Worm (Caenorhabditis elegans) whole organism, L3 larva: Measurements from ENCODE around the gene F38B7.10.
A peak's percentile ranks its signal among the peaks of the same experiment; 100 is the strongest.

ENCODE experiments used
- R02D3.7 ChIP-seq: fragments of 150-350 bp; optimal IDR thresholded peaks from 2 replicates; lab custom pipeline; 2014; ENCODE audit warnings: missing biosample characterization, missing genetic modification characterization
- ZK546.5 ChIP-seq: sonication (generic microtip); optimal IDR thresholded peaks from 2 replicates; lab custom pipeline; 2017; ENCODE audit warnings: missing biosample characterization, missing genetic modification characterization
- aly-2 ChIP-seq: fragments of 150-350 bp; optimal IDR thresholded peaks from 2 replicates; lab custom pipeline; 2014; ENCODE audit warnings: missing biosample characterization, missing genetic modification characterization
- ama-1 ChIP-seq: fragments of 150-350 bp; optimal IDR thresholded peaks from 2 replicates; lab custom pipeline; 2018
- ceh-28 ChIP-seq: fragments of 150-350 bp; optimal IDR thresholded peaks from 2 replicates; lab custom pipeline; 2014; ENCODE audit warnings: missing biosample characterization, missing genetic modification reagents, missing genetic modification characterization
- ceh-82 ChIP-seq: fragments of 150-350 bp; optimal IDR thresholded peaks from 2 replicates; lab custom pipeline; 2014; ENCODE audit warnings: missing biosample characterization, missing genetic modification characterization
- daf-12 ChIP-seq: fragments of 150-350 bp; optimal IDR thresholded peaks from 2 replicates; lab custom pipeline; 2014; ENCODE audit warnings: missing biosample characterization, missing genetic modification reagents, missing genetic modification characterization
- egl-27 ChIP-seq: sonication (generic microtip); optimal IDR thresholded peaks from 4 replicates; lab custom pipeline; 2017; ENCODE audit warnings: missing biosample characterization, missing genetic modification reagents, missing genetic modification characterization
- egl-5 ChIP-seq: fragments of 150-350 bp; optimal IDR thresholded peaks from 2 replicates; lab custom pipeline; 2017; ENCODE audit warnings: missing biosample characterization, missing genetic modification reagents, missing genetic modification characterization, inconsistent platforms
- elt-1 ChIP-seq: fragments of 150-350 bp; optimal IDR thresholded peaks from 2 replicates; lab custom pipeline; 2014; ENCODE audit warnings: missing biosample characterization, missing genetic modification characterization
- elt-2 ChIP-seq: sonication (generic microtip); optimal IDR thresholded peaks from 2 replicates; lab custom pipeline; 2016; ENCODE audit warnings: missing genetic modification reagents, mild to moderate bottlenecking, missing genetic modification characterization, missing compliant biosample characterization
- elt-3 ChIP-seq, 3 experiments: fragments of 150-350 bp in 1 of 3; sonication (generic microtip) in 2 of 3; optimal IDR thresholded peaks; 2 replicates in 2 of 3; 4 replicates in 1 of 3; lab custom pipeline; 2014 to 2017; ENCODE audit warnings: missing biosample characterization in 3 of 3, missing genetic modification characterization in 3 of 3
- eor-1 ChIP-seq, 2 experiments: fragments of 150-350 bp; optimal IDR thresholded peaks; 2 replicates each; lab custom pipeline; 2014 to 2018; ENCODE audit warnings: missing biosample characterization in 2 of 2, missing genetic modification characterization in 2 of 2
- fkh-2 ChIP-seq: fragments of 150-350 bp; optimal IDR thresholded peaks from 2 replicates; lab custom pipeline; 2014; ENCODE audit warnings: missing biosample characterization, missing genetic modification reagents, missing genetic modification characterization
- fos-1 ChIP-seq: fragments of 150-350 bp; optimal IDR thresholded peaks from 2 replicates; lab custom pipeline; 2014; ENCODE audit warnings: missing biosample characterization, missing genetic modification characterization
- jun-1 ChIP-seq: fragments of 150-350 bp; optimal IDR thresholded peaks from 2 replicates; lab custom pipeline; 2014; ENCODE audit warnings: missing biosample characterization, missing genetic modification reagents, missing genetic modification characterization
- lin-15B ChIP-seq: fragments of 150-350 bp; optimal IDR thresholded peaks from 2 replicates; lab custom pipeline; 2014; ENCODE audit warnings: missing biosample characterization, missing genetic modification characterization
- lsy-12 ChIP-seq: sonication (generic microtip); optimal IDR thresholded peaks from 2 replicates; lab custom pipeline; 2016; ENCODE audit warnings: mild to moderate bottlenecking, missing genetic modification characterization, missing compliant biosample characterization
- mdl-1 ChIP-seq: fragments of 150-350 bp; optimal IDR thresholded peaks from 2 replicates; lab custom pipeline; 2014; ENCODE audit warnings: missing biosample characterization, missing genetic modification characterization
- nfya-1 ChIP-seq: sonication (generic microtip); optimal IDR thresholded peaks from 2 replicates; lab custom pipeline; 2017; ENCODE audit warnings: missing genetic modification characterization, mild to moderate bottlenecking, missing compliant biosample characterization, antibody characterized with exemption, moderate library complexity; ENCODE audit not compliant: insufficient read depth
- nhr-11 ChIP-seq: fragments of 150-350 bp; optimal IDR thresholded peaks from 2 replicates; lab custom pipeline; 2014; ENCODE audit warnings: missing biosample characterization, missing genetic modification characterization
- nhr-12 ChIP-seq: fragments of 150-350 bp; optimal IDR thresholded peaks from 2 replicates; lab custom pipeline; 2014; ENCODE audit warnings: missing biosample characterization, missing genetic modification characterization
- nhr-23 ChIP-seq: fragments of 150-350 bp; optimal IDR thresholded peaks from 2 replicates; lab custom pipeline; 2014; ENCODE audit warnings: missing biosample characterization, missing genetic modification reagents, missing genetic modification characterization
- nhr-237 ChIP-seq: fragments of 150-350 bp; optimal IDR thresholded peaks from 2 replicates; lab custom pipeline; 2014; ENCODE audit warnings: missing biosample characterization, missing genetic modification characterization
- nhr-25 ChIP-seq: sonication (generic microtip); optimal IDR thresholded peaks from 2 replicates; lab custom pipeline; 2017; ENCODE audit warnings: missing biosample characterization, missing genetic modification characterization
- nhr-28 ChIP-seq: fragments of 150-350 bp; optimal IDR thresholded peaks from 2 replicates; lab custom pipeline; 2014; ENCODE audit warnings: missing biosample characterization, missing genetic modification characterization
- nhr-43 ChIP-seq: sonication (generic microtip); optimal IDR thresholded peaks from 2 replicates; lab custom pipeline; 2016; ENCODE audit warnings: mild to moderate bottlenecking, missing genetic modification characterization, missing compliant biosample characterization; ENCODE audit not compliant: poor library complexity, severe bottlenecking
- nhr-67 ChIP-seq: fragments of 150-350 bp; optimal IDR thresholded peaks from 2 replicates; lab custom pipeline; 2014; ENCODE audit warnings: missing biosample characterization, missing genetic modification characterization
- nhr-76 ChIP-seq: fragments of 150-350 bp; sonication (generic microtip); optimal IDR thresholded peaks from 5 replicates; lab custom pipeline; 2014; ENCODE audit warnings: missing biosample characterization, missing genetic modification characterization
- nhr-77 ChIP-seq: fragments of 150-350 bp; optimal IDR thresholded peaks from 2 replicates; lab custom pipeline; 2014; ENCODE audit warnings: missing biosample characterization, missing genetic modification characterization
- pha-4 ChIP-seq: fragments of 150-350 bp; optimal IDR thresholded peaks from 2 replicates; lab custom pipeline; 2014; ENCODE audit warnings: missing biosample characterization, missing genetic modification reagents, missing genetic modification characterization
- pqm-1 ChIP-seq: fragments of 150-350 bp; optimal IDR thresholded peaks from 2 replicates; lab custom pipeline; 2017; ENCODE audit warnings: missing biosample characterization, missing genetic modification characterization, inconsistent platforms
- sea-2 ChIP-seq: fragments of 150-350 bp; sonication (generic microtip); optimal IDR thresholded peaks from 4 replicates; lab custom pipeline; 2014; ENCODE audit warnings: missing biosample characterization, missing genetic modification reagents, missing genetic modification characterization
- skn-1 ChIP-seq: fragments of 150-350 bp; optimal IDR thresholded peaks from 2 replicates; lab custom pipeline; 2014; ENCODE audit warnings: missing biosample characterization, missing genetic modification characterization
- snpc-4 ChIP-seq: fragments of 150-350 bp; optimal IDR thresholded peaks from 2 replicates; lab custom pipeline; 2014; ENCODE audit warnings: missing biosample characterization, missing genetic modification characterization
- tbx-2 ChIP-seq: sonication (generic microtip); optimal IDR thresholded peaks from 2 replicates; lab custom pipeline; 2016; ENCODE audit warnings: mild to moderate bottlenecking, missing genetic modification characterization, missing compliant biosample characterization
- unc-39 ChIP-seq: sonication (generic microtip); optimal IDR thresholded peaks from 4 replicates; lab custom pipeline; 2017; ENCODE audit warnings: missing biosample characterization, missing genetic modification characterization
- unc-62 ChIP-seq: fragments of 150-350 bp; sonication (generic microtip); optimal IDR thresholded peaks from 4 replicates; lab custom pipeline; 2014; ENCODE audit warnings: missing biosample characterization, missing genetic modification reagents, missing genetic modification characterization
- ztf-11 ChIP-seq: fragments of 150-350 bp; optimal IDR thresholded peaks from 2 replicates; lab custom pipeline; 2014; ENCODE audit warnings: missing biosample characterization, missing genetic modification characterization
- ztf-4 ChIP-seq: fragments of 150-350 bp; optimal IDR thresholded peaks from 2 replicates; lab custom pipeline; 2014; ENCODE audit warnings: missing biosample characterization, missing genetic modification characterization

Gene F38B7.10

DNA sequence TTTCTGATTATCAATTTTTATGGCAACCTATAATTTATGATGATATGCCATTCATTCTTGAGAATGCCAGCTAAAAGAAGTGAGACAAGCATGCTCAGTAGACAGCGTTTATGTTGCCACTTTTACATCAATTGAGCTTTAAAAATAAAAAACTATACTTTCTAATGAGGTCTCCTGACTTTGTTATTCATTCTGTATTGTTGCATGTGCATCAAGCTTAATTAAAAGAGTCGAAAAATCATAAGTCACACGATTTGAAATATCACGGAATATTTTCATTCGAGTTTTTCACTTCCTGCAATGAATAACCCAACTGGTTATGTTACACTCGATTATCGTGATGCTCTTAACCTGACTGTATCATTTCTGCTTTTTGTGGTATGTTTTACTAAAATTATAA is 17.3 kb downstream of the F38B7.10 start, which contains the start of gene srx-86:
TSS of gene srx-86 (plus strand) at position 301 of the 400 bp plus-strand sequence.
- TF ChIP-seq nhr-28 (tag; lab: Kevin White, UChicago) (no peak), ceh-28 (tag; lab: Kevin White, UChicago) (no peak), nhr-76 (tag; lab: Kevin White, UChicago) (no peak), nhr-12 (tag; lab: Kevin White, UChicago) (no peak), sea-2 (GFP tag; lab: Kevin White, UChicago) (no peak), eor-1 (tag; optimal IDR thresholded peaks at IDR 0.05; lab: Kevin White, UChicago) (no peak), nhr-25 (tag; lab: Kevin White, UChicago) (no peak), fos-1 (tag; lab: Kevin White, UChicago) (no peak), ztf-11 (no peak), nhr-77 (no peak)

- TF ChIP-seq tbx-2 (tag; lab: Kevin White, UChicago) = no peak
- TF ChIP-seq nhr-12 (tag; lab: Kevin White, UChicago) = no peak
- TF ChIP-seq eor-1 (tag; optimal IDR thresholded peaks at IDR 0.05; lab: Kevin White, UChicago) = no peak
- TF ChIP-seq nhr-25 (tag; lab: Kevin White, UChicago) = no peak
- no peak for TF ChIP-seq lsy-12
- no peak for TF ChIP-seq ama-1
- TF ChIP-seq unc-62 (GFP tag; lab: Kevin White, UChicago) = no peak
Observed at ce11 chrV:11564573-11564972, 19.2 kb downstream of the F38B7.10 start, which contains the start of gene srx-87. Gene srx-87 (plus strand): TSS chrV:11564873.

ce11 chrV:11570169-11570651 is 24.9 kb downstream of the F38B7.10 start, which contains the start of the genes nhr-101 and pms-2:
Gene nhr-101 (plus strand): TSS chrV:11570476.
Gene pms-2 (minus strand): TSS chrV:11570601.
- TF ChIP-seq nhr-28 (tag; lab: Kevin White, UChicago) (no peak), pqm-1 (tag; lab: Kevin White, UChicago) (peak; percentile 11), ceh-82 (tag; lab: Kevin White, UChicago) (no peak), nhr-12 (tag; lab: Kevin White, UChicago) (no peak), unc-62 (GFP tag; lab: Kevin White, UChicago) (no peak), nhr-67 (tag; lab: Kevin White, UChicago) (no peak), elt-3 (tag; optimal IDR thresholded peaks at IDR 0.05; lab: Kevin White, UChicago) (no peak), nhr-23 (tag; lab: Kevin White, UChicago) (no peak), elt-1 (tag; lab: Kevin White, UChicago) (no peak), lsy-12 (no peak), aly-2 (no peak), pha-4 (tag; lab: Kevin White, UChicago) (no peak), nhr-43 (no peak), sea-2 (GFP tag; lab: Kevin White, UChicago) (no peak), tbx-2 (tag; lab: Kevin White, UChicago) (no peak), elt-2 (tag; lab: Kevin White, UChicago) (peak; percentile 19), lin-15B (tag; lab: Kevin White, UChicago) (no peak)

ce11 chrV:11572803-11573490 is 27.6 kb downstream of the F38B7.10 start, which contains the start of the genes H12C20.7 and nhr-68:
Gene H12C20.7 (minus strand): TSS chrV:11572990.
Gene nhr-68 (plus strand): TSS chrV:11573440.
- peak; percentile 65 for TF ChIP-seq nfya-1 (tag; lab: Kevin White, UChicago)
- peak; percentile 31 for TF ChIP-seq nhr-77
- peak; percentile 23 for TF ChIP-seq lin-15B (tag; lab: Kevin White, UChicago)
- TF ChIP-seq daf-12 (tag; lab: Kevin White, UChicago) = no peak
- TF ChIP-seq nhr-12 (tag; lab: Kevin White, UChicago) = no peak
- peak; percentile 87 for TF ChIP-seq tbx-2 (tag; lab: Kevin White, UChicago)
- TF ChIP-seq nhr-11 (tag; lab: Kevin White, UChicago) = no peak
- peak; percentile 95 for TF ChIP-seq pha-4 (tag; lab: Kevin White, UChicago)
- TF ChIP-seq snpc-4 (tag; lab: Kevin White, UChicago) = no peak
- peak; percentile 52 for TF ChIP-seq ztf-4
- TF ChIP-seq nhr-23 (tag; lab: Kevin White, UChicago) = peak; percentile 93
- TF ChIP-seq elt-2 (tag; lab: Kevin White, UChicago) = peak; percentile 99
- peak; percentile 76 for TF ChIP-seq mdl-1
- peak; percentile 91 for TF ChIP-seq jun-1
- no peak for TF ChIP-seq nhr-67 (tag; lab: Kevin White, UChicago)
- no peak for TF ChIP-seq ZK546.5 (tag; lab: Kevin White, UChicago)
- TF ChIP-seq fkh-2 (tag; lab: Kevin White, UChicago) = no peak
- TF ChIP-seq unc-39 (tag; lab: Kevin White, UChicago) = no peak
- TF ChIP-seq egl-27 (tag; lab: Kevin White, UChicago) = peak; percentile 72
- peak in 2 of 3 experiments; percentile 75 to 77 for TF ChIP-seq elt-3 (tag; optimal IDR thresholded peaks at IDR 0.05; lab: Kevin White, UChicago)
- TF ChIP-seq unc-62 (GFP tag; lab: Kevin White, UChicago) = peak; percentile 22
- TF ChIP-seq lsy-12 = peak; percentile 95
- peak; percentile 77 for TF ChIP-seq skn-1 (tag; lab: Kevin White, UChicago)
- TF ChIP-seq pqm-1 (tag; lab: Kevin White, UChicago) = peak; percentile 99
- no peak for TF ChIP-seq nhr-237 (tag; lab: Kevin White, UChicago)
- peak; percentile 50 for TF ChIP-seq elt-1 (tag; lab: Kevin White, UChicago)
- TF ChIP-seq nhr-43 = peak; percentile 99
- TF ChIP-seq nhr-25 (tag; lab: Kevin White, UChicago) = peak; percentile 94
- TF ChIP-seq nhr-28 (tag; lab: Kevin White, UChicago) = peak; percentile 48
- peak; percentile 9 for TF ChIP-seq nhr-76 (tag; lab: Kevin White, UChicago)
- TF ChIP-seq egl-5 (tag; lab: Kevin White, UChicago) = no peak
- peak; percentile 52 for TF ChIP-seq ceh-28 (tag; lab: Kevin White, UChicago)
- TF ChIP-seq aly-2 = no peak
- peak; percentile 60 for TF ChIP-seq fos-1 (tag; lab: Kevin White, UChicago)
- TF ChIP-seq R02D3.7 (tag; lab: Kevin White, UChicago) = peak; percentile 50
